Worm (Caenorhabditis elegans) whole organism, L1 larva: ENCODE results near the gene fbxa-184.

ENCODE experiments used
- dsc-1 ChIP-seq: sonication (generic microtip); optimal IDR thresholded peaks from 2 replicates; lab custom pipeline; 2016; ENCODE audit warnings: mild to moderate bottlenecking, missing genetic modification characterization, missing compliant biosample characterization
- ets-5 ChIP-seq: fragments of 200-800 bp; sonication (Bioruptor generic); IDR thresholded peaks from 2 replicates; pipeline ENCODE4 v1.3.6; 2022; ENCODE audit warnings: missing genetic modification characterization, missing compliant biosample characterization
- hpl-2 ChIP-seq: fragments of 150-350 bp; optimal IDR thresholded peaks from 2 replicates; lab custom pipeline; 2014; ENCODE audit warnings: missing biosample characterization, missing genetic modification reagents, missing genetic modification characterization

DNA sequence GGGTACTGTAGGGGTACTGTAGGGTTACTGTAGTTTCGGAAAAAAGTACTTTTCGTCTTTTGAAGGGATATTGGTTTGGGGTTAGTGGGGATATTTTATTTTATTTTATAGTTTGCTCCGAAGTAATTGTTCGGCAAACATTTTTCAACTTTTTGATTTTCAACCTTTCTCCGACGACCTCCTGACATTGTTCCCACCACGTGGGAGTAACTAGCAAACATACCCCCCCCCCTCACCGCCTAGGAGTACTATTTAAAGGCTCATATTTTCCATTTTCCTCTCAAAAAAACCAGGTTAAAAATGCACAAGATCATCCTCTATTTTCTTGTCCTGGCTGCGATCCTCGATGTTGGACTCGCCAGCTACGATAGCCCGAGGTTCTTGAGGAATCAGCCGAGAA lies 44.0 kb upstream of the fbxa-184 start, which contains the start of gene srlf-29:
- no peak for TF ChIP-seq hpl-2 (GFP tag; lab: Kevin White, UChicago)
- TF ChIP-seq ets-5 (GFP tag; lab: Robert Waterston, UW), result no peak
- no peak for TF ChIP-seq dsc-1
